Worm (Caenorhabditis elegans) whole organism, L2 larva: ENCODE data around the gene M05D6.3.

Experiments used
- aly-2 ChIP-seq: fragments of 150-350 bp; optimal IDR thresholded peaks from 2 replicates; lab custom pipeline; 2014; ENCODE audit warnings: missing biosample characterization, missing genetic modification characterization
- ceh-82 ChIP-seq: fragments of 150-350 bp; optimal IDR thresholded peaks from 2 replicates; lab custom pipeline; 2014; ENCODE audit warnings: missing biosample characterization, missing genetic modification characterization
- fos-1 ChIP-seq: fragments of 150-350 bp; optimal IDR thresholded peaks from 2 replicates; lab custom pipeline; 2014; ENCODE audit warnings: missing biosample characterization, missing genetic modification characterization
- lin-39 ChIP-seq: fragments of 150-350 bp; optimal IDR thresholded peaks from 2 replicates; lab custom pipeline; 2014; ENCODE audit warnings: missing biosample characterization, missing genetic modification reagents, missing genetic modification characterization
- lsy-2 ChIP-seq, 2 experiments: fragments of 150-350 bp in 1 of 2; sonication (generic microtip) in 1 of 2; optimal IDR thresholded peaks; 2 replicates each; lab custom pipeline; 2014 to 2017; ENCODE audit warnings: missing biosample characterization in 2 of 2, missing genetic modification characterization in 2 of 2
- mdl-1 ChIP-seq, 2 experiments: fragments of 150-350 bp in 1 of 2; sonication (generic microtip) in 1 of 2; optimal IDR thresholded peaks; 2 replicates each; lab custom pipeline; 2017; ENCODE audit warnings: missing biosample characterization in 2 of 2, missing genetic modification characterization in 2 of 2
- nhr-10 ChIP-seq: sonication (generic microtip); optimal IDR thresholded peaks from 2 replicates; lab custom pipeline; 2017; ENCODE audit warnings: missing biosample characterization, missing genetic modification characterization
- ztf-11 ChIP-seq: sonication (generic microtip); optimal IDR thresholded peaks from 2 replicates; lab custom pipeline; 2017; ENCODE audit warnings: missing biosample characterization, missing genetic modification characterization
- ztf-4 ChIP-seq: fragments of 150-350 bp; optimal IDR thresholded peaks from 2 replicates; lab custom pipeline; 2014; ENCODE audit warnings: missing biosample characterization, missing genetic modification characterization

DNA sequence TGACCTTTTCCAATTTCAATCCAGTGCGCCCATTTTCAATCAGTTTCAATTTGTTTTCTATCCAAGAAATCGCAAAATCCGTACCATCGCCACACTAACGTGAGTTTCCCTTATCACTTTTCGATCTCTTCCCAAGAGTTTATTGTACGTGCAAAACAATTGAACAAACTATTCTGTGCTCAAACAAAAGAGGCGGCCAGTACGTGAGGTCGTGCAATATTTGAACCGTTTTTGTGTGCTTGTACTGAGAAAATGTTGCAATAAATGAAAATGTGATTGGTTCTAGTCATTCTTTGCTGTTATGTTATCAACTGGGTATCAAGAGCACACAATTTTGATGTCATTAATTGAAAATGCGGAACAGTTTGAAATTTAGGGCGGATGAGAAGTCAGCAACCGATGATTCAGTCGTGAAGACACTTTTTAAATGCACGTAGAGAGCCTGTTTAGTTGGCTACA is 25.9 kb upstream of the M05D6.3 start, which contains the start of gene F22B5.4:
- TF ChIP-seq aly-2 (tag; lab: Kevin White, UChicago) (no peak), lsy-2 (tag; optimal IDR thresholded peaks at IDR 0.05; lab: Kevin White, UChicago) (no peak), fos-1 (tag; lab: Kevin White, UChicago) (peak; percentile 27), ztf-11 (tag; lab: Kevin White, UChicago) (no peak), nhr-10 (tag; lab: Kevin White, UChicago) (no peak), mdl-1 (tag; optimal IDR thresholded peaks at IDR 0.05; lab: Kevin White, UChicago) (no peak), lin-39 (tag; lab: Kevin White, UChicago) (no peak), ceh-82 (tag; lab: Kevin White, UChicago) (no peak), ztf-4 (tag; lab: Kevin White, UChicago) (no peak)
